Fruit fly (Drosophila melanogaster) whole organism: ENCODE measurements around the gene Ugt35E1.

Experiments
- CG8478 ChIP-seq: fragments of >200 bp; optimal IDR thresholded peaks from 2 replicates; lab custom pipeline; 2018; ENCODE audit warnings: inconsistent platforms
- Dll ChIP-seq: fragments of >200 bp; optimal IDR thresholded peaks from 2 replicates; lab custom pipeline; 2017
- EcR ChIP-seq, 2 experiments: fragments of >200 bp; optimal IDR thresholded peaks; 2 replicates each; lab custom pipeline; 2017; ENCODE audit warnings: missing biosample characterization in 2 of 2, missing genetic modification characterization in 2 of 2, missing genetic modification reagents in 2 of 2
- pan ChIP-seq: fragments of >200 bp; optimal IDR thresholded peaks from 2 replicates; lab custom pipeline; 2017
- psq ChIP-seq: fragments of >200 bp; optimal IDR thresholded peaks from 2 replicates; lab custom pipeline; 2017
- usp ChIP-seq: fragments of >200 bp; optimal IDR thresholded peaks from 2 replicates; lab custom pipeline; 2017; ENCODE audit warnings: missing biosample characterization, missing genetic modification characterization, mixed read lengths

The Ugt35E1 gene

dm6 chr3R:11196648-11197388, 30.9 kb upstream of the Ugt35E1 start:
- no peak for TF ChIP-seq psq
- no peak for TF ChIP-seq EcR (GFP tag; optimal IDR thresholded peaks at IDR 0.05; lab: Kevin White, UChicago)
- TF ChIP-seq CG8478 (lab: Kevin White, UChicago), result no peak
- TF ChIP-seq usp (GFP tag; lab: Kevin White, UChicago), result no peak
- TF ChIP-seq pan (lab: Kevin White, UChicago), result no peak
- TF ChIP-seq Dll (lab: Kevin White, UChicago), result no peak

dm6 chr3R:11195792-11196191, 29.9 kb upstream of the Ugt35E1 start, which contains the start of gene CG18577:
Gene CG18577 (plus strand): TSS chr3R:11196092.
- TF ChIP-seq psq, result no peak
- no peak for TF ChIP-seq EcR (GFP tag; optimal IDR thresholded peaks at IDR 0.05; lab: Kevin White, UChicago)
- no peak for TF ChIP-seq usp (GFP tag; lab: Kevin White, UChicago)
- TF ChIP-seq CG8478 (lab: Kevin White, UChicago), result no peak
- no peak for TF ChIP-seq pan (lab: Kevin White, UChicago)
- no peak for TF ChIP-seq Dll (lab: Kevin White, UChicago)

- TF ChIP-seq usp (GFP tag; lab: Kevin White, UChicago) (no peak), Dll (lab: Kevin White, UChicago) (no peak), EcR (GFP tag; optimal IDR thresholded peaks at IDR 0.05; lab: Kevin White, UChicago) (no peak)
Observed at dm6 chr3R:11178300-11178699, 12.4 kb upstream of the Ugt35E1 start.

DNA sequence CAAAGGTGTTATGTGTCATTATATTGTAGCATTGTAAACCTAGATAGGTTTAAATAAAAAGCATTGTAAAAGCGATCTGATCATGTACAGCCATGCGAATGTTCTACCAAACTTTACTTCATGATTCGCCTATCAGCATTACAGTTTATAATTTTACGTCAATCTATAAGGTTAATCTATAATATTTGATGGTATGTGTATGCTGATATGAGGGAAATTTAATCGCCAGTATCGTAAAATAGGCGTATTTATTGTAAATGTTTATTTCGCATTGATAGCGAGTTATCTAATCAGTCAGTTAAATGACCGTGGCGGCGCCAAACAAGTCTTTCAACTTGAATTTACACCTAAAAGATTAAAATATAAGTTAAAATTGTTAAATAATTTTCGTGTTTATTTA, 11.7 kb upstream of the Ugt35E1 start:
- no peak for TF ChIP-seq CG8478 (lab: Kevin White, UChicago)
- no peak for TF ChIP-seq pan (lab: Kevin White, UChicago)
- TF ChIP-seq Dll (lab: Kevin White, UChicago), result no peak
- no peak for TF ChIP-seq psq
- TF ChIP-seq EcR (GFP tag; optimal IDR thresholded peaks at IDR 0.05; lab: Kevin White, UChicago), result no peak
- no peak for TF ChIP-seq usp (GFP tag; lab: Kevin White, UChicago)

- TF ChIP-seq Dll (lab: Kevin White, UChicago), result no peak
- TF ChIP-seq CG8478 (lab: Kevin White, UChicago), result no peak
- no peak for TF ChIP-seq usp (GFP tag; lab: Kevin White, UChicago)
- no peak for TF ChIP-seq pan (lab: Kevin White, UChicago)
- TF ChIP-seq psq, result no peak
- no peak for TF ChIP-seq EcR (GFP tag; optimal IDR thresholded peaks at IDR 0.05; lab: Kevin White, UChicago)
Observed at dm6 chr3R:11175777-11176176, 9.9 kb upstream of the Ugt35E1 start.

DNA sequence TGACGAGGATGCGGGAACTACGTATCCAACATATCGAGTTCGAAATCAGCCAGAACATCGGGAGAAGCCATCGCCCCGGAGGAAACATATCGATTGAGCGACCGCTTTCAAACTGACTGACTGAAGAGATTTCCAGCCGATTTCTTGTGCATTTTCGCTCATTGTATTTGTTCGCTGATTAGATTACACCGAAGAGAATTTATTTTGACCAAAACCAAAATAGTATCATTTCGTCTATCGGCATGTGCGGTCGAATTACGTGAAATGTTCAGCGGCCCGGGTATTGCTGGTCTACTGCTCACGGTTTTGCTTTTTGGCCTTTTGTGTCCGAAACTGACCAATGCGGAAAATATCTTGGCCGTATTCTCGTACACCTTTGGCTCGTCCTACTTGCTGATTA, 9.4 kb upstream of the Ugt35E1 start, which contains the start of the genes Ugt304A1 and Ugt303A1:
Gene Ugt304A1 (minus strand): TSS at position 101 of the 400 bp plus-strand sequence.
Gene Ugt303A1 (plus strand): TSS at position 222 of the 400 bp plus-strand sequence.
- TF ChIP-seq Dll (lab: Kevin White, UChicago), result no peak
- TF ChIP-seq CG8478 (lab: Kevin White, UChicago), result no peak
- TF ChIP-seq psq, result no peak
- TF ChIP-seq pan (lab: Kevin White, UChicago), result no peak
- TF ChIP-seq EcR (GFP tag; optimal IDR thresholded peaks at IDR 0.05; lab: Kevin White, UChicago), result no peak
- TF ChIP-seq usp (GFP tag; lab: Kevin White, UChicago), result no peak

DNA sequence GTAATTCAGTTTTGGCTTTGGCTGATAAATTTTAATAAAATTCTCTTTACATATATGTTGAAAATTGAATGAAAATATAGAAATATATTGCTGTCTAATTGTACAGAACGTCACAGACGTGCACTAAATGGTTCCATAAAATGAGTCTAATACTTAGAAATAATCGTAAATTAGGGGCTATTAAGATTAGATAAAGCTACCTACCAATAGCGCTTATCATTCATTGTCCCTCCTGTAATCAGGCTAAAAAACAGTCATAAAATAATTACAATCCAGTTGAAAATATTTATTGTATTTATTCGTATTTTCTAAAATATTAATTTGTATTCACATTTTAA, 7.3 kb upstream of the Ugt35E1 start:
- TF ChIP-seq psq (no peak), pan (lab: Kevin White, UChicago) (no peak), CG8478 (lab: Kevin White, UChicago) (no peak), Dll (lab: Kevin White, UChicago) (no peak)

dm6 chr3R:11172460-11173168, 6.7 kb upstream of the Ugt35E1 start, which contains the start of gene Ugt35A1:
Gene Ugt35A1 (minus strand): TSS chr3R:11172664.
- TF ChIP-seq CG8478 (lab: Kevin White, UChicago) (no peak), pan (lab: Kevin White, UChicago) (no peak), usp (GFP tag; lab: Kevin White, UChicago) (no peak), EcR (GFP tag; optimal IDR thresholded peaks at IDR 0.05; lab: Kevin White, UChicago) (no peak), Dll (lab: Kevin White, UChicago) (no peak), psq (no peak)

dm6 chr3R:11170146-11170545, 4.3 kb upstream of the Ugt35E1 start, which contains the start of gene Ugt35B1:
Gene Ugt35B1 (minus strand): TSS chr3R:11170246.
- TF ChIP-seq CG8478 (lab: Kevin White, UChicago) (no peak), Dll (lab: Kevin White, UChicago) (no peak), pan (lab: Kevin White, UChicago) (no peak), EcR (GFP tag; optimal IDR thresholded peaks at IDR 0.05; lab: Kevin White, UChicago) (no peak), usp (GFP tag; lab: Kevin White, UChicago) (no peak), psq (no peak)

DNA sequence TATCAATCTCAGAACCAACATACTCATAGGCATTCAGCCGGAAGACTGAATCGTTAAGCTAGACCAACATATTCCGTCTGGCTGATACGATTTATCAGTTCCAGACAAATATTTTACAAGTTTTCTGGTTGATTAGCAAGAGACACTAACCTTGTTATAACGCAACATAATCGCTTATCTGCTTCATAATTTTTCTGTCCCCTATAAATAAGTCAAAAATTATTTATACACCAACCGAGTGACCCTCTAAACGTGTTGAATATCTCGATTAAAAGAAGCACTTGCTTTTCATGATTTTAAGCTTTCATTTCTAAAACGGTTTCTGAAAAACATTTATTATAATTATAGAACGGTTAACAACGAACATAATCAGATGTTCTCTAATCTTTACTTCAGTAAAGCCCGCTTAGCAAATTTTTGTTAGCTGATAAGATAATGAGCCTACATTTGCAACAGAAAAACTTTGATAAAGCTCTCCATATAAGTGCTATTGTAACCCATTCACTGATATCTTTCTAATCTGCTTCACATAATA, 2.1 kb upstream of the Ugt35E1 start, which contains the start of gene Ugt35E2:
Gene Ugt35E2 (minus strand): TSS at position 51 of the 535 bp plus-strand sequence.
- TF ChIP-seq CG8478 (lab: Kevin White, UChicago) (no peak), usp (GFP tag; lab: Kevin White, UChicago) (no peak), EcR (GFP tag; optimal IDR thresholded peaks at IDR 0.05; lab: Kevin White, UChicago) (no peak), psq (no peak), pan (lab: Kevin White, UChicago) (no peak), Dll (lab: Kevin White, UChicago) (no peak)

dm6 chr3R:11160907-11161306, 5.0 kb downstream of the Ugt35E1 start, which contains the start of gene CG4757:
Gene CG4757 (plus strand): TSS chr3R:11161207.
- TF ChIP-seq CG8478 (lab: Kevin White, UChicago) (no peak), usp (GFP tag; lab: Kevin White, UChicago) (no peak), psq (no peak), pan (lab: Kevin White, UChicago) (no peak), Dll (lab: Kevin White, UChicago) (no peak), EcR (GFP tag; optimal IDR thresholded peaks at IDR 0.05; lab: Kevin White, UChicago) (no peak)
